Fruit fly (Drosophila melanogaster): ENCODE results near the gene Trmt61.

The Trmt61 gene

dm6 chr3R:26036153-26037144 lies 22.8 kb upstream of the Trmt61 start (continued):
- 0 out of 3 replicates have a peak, but pooled peaks have one; percentile 16 for TF ChIP-seq knrl (GFP tag; IDR thresholded peaks at IDR 0.05; ENCODE audit: partially characterized antibody)
- no peak for TF ChIP-seq CG9932 (GFP tag; IDR thresholded peaks at IDR 0.05)
- TF ChIP-seq CkIIα-i1 (GFP tag; IDR thresholded peaks at IDR 0.05), result no peak
- no peak for TF ChIP-seq Dp (GFP tag; optimal IDR thresholded peaks at IDR 0.05)
- TF ChIP-seq CG34224 (GFP tag; IDR thresholded peaks at IDR 0.05; ENCODE audit: partially characterized antibody), result no peak
- TF ChIP-seq CG10654 (GFP tag; optimal IDR thresholded peaks at IDR 0.05), result peak; percentile 53
- peak; percentile 30 for TF ChIP-seq Myb (GFP tag; optimal IDR thresholded peaks at IDR 0.05)
- TF ChIP-seq CG6813 (GFP tag; optimal IDR thresholded peaks at IDR 0.05), result peak; percentile 84
- peak; percentile 70 for TF ChIP-seq CG2116 (GFP tag; optimal IDR thresholded peaks at IDR 0.05)
- no peak for TF ChIP-seq Dref (GFP tag; IDR thresholded peaks at IDR 0.05)
- peak; percentile 97 for TF ChIP-seq kni (GFP tag; optimal IDR thresholded peaks at IDR 0.05)
- TF ChIP-seq CG34422 (GFP tag; IDR thresholded peaks at IDR 0.05), result peak; percentile 25; the same call in 1 of the 3 replicates
- TF ChIP-seq ab (GFP tag; optimal IDR thresholded peaks at IDR 0.05), result no peak
- no peak for TF ChIP-seq CG11560 (tag; IDR thresholded peaks at IDR 0.05)
- TF ChIP-seq sna (GFP tag; IDR thresholded peaks at IDR 0.05; ENCODE audit: partially characterized antibody), result no peak
- TF ChIP-seq H2.0 (GFP tag; IDR thresholded peaks at IDR 0.05), result peak; percentile 49; the same call in 1 of the 2 replicates
- TF ChIP-seq CG11398 (GFP tag; optimal IDR thresholded peaks at IDR 0.05), result peak; percentile 67
- TF ChIP-seq repo (GFP tag; optimal IDR thresholded peaks at IDR 0.05), result no peak
- peak; percentile 97 for TF ChIP-seq CG12391 (tag; optimal IDR thresholded peaks at IDR 0.05)
- TF ChIP-seq CG9727 (GFP tag; optimal IDR thresholded peaks at IDR 0.05), result peak; percentile 98
- peak; percentile 74 for TF ChIP-seq YL-1 (GFP tag; optimal IDR thresholded peaks at IDR 0.05)
- peak; percentile 73 for TF ChIP-seq CG8089 (GFP tag; optimal IDR thresholded peaks at IDR 0.05)
- TF ChIP-seq CG4328 (GFP tag; optimal IDR thresholded peaks at IDR 0.05), result peak; percentile 89
- peak; percentile 70 for TF ChIP-seq Nf-YC (tag; optimal IDR thresholded peaks at IDR 0.05)
- no peak for TF ChIP-seq ERR (GFP tag; optimal IDR thresholded peaks at IDR 0.05)
- TF ChIP-seq CG8924 (tag; optimal IDR thresholded peaks at IDR 0.05), result peak; percentile 98
- peak; percentile 91 for TF ChIP-seq CG7839 (tag; optimal IDR thresholded peaks at IDR 0.05)
- peak; percentile 38; the same call in 1 of the 2 replicates for TF ChIP-seq CG4360 (GFP tag; IDR thresholded peaks at IDR 0.05)
- peak; percentile 21 for TF ChIP-seq sd (tag; optimal IDR thresholded peaks at IDR 0.05)
- TF ChIP-seq Lim3 (GFP tag; IDR thresholded peaks at IDR 0.05), result no peak
- TF ChIP-seq seq (GFP tag; IDR thresholded peaks at IDR 0.05), result peak; percentile 49
- peak; percentile 52; the same call in 1 of the 3 replicates for TF ChIP-seq otp (GFP tag; IDR thresholded peaks at IDR 0.05)
- TF ChIP-seq CG9797 (GFP tag; optimal IDR thresholded peaks at IDR 0.05), result peak; percentile 49
- TF ChIP-seq HLHmδ (GFP tag; optimal IDR thresholded peaks at IDR 0.05), result peak; percentile 99
- TF ChIP-seq fd96Cb (tag; optimal IDR thresholded peaks at IDR 0.05), result peak; percentile 94
- TF ChIP-seq CG2129 (GFP tag; IDR thresholded peaks at IDR 0.05; ENCODE audit: partially characterized antibody), result no peak
- TF ChIP-seq bigmax (GFP tag; optimal IDR thresholded peaks at IDR 0.05), result no peak
- peak; percentile 89 for TF ChIP-seq CG30403 (GFP tag; optimal IDR thresholded peaks at IDR 0.05)
- TF ChIP-seq Doc3 (GFP tag; IDR thresholded peaks at IDR 0.05; ENCODE audit: partially characterized antibody), result no peak
- peak; percentile 78 for TF ChIP-seq CG18599 (GFP tag; optimal IDR thresholded peaks at IDR 0.05)
- TF ChIP-seq sr (GFP tag; IDR thresholded peaks at IDR 0.05), result no peak
- TF ChIP-seq Dfd (GFP tag; optimal IDR thresholded peaks at IDR 0.05), result no peak
- peak; percentile 94 for TF ChIP-seq nerfin-1 (tag; optimal IDR thresholded peaks at IDR 0.05)
- peak; percentile 95 for TF ChIP-seq sqz (GFP tag; optimal IDR thresholded peaks at IDR 0.05)
- TF ChIP-seq Tbp (GFP tag; optimal IDR thresholded peaks at IDR 0.05), result peak; percentile 74
- peak; percentile 50 for TF ChIP-seq BtbVII (GFP tag; optimal IDR thresholded peaks at IDR 0.05)
- TF ChIP-seq crp (GFP tag; optimal IDR thresholded peaks at IDR 0.05), result peak in 1 of 2 experiments; percentile 47
